Worm (Caenorhabditis elegans) whole organism, young adult: ENCODE data around the gene cct-5.
A peak's percentile ranks its signal among the peaks of the same experiment; 100 is the strongest.

Experiments used
- B0019.2 ChIP-seq: fragments of 200-800 bp; sonication (Bioruptor generic); conservative IDR thresholded peaks from 2 replicates; pipeline ENCODE4 v1.3.6; 2022; ENCODE audit warnings: missing genetic modification reagents, missing genetic modification characterization, missing compliant biosample characterization
- C06A6.2 ChIP-seq: fragments of 200-800 bp; sonication (Bioruptor generic); conservative IDR thresholded peaks from 2 replicates; pipeline ENCODE4 v1.3.6; 2022; ENCODE audit warnings: missing genetic modification characterization, missing compliant biosample characterization
- C17E4.6 ChIP-seq: fragments of 200-800 bp; sonication (Bioruptor generic); IDR thresholded peaks from 2 replicates; pipeline ENCODE4 v1.3.6; 2022; ENCODE audit warnings: missing genetic modification reagents, missing genetic modification characterization, missing compliant biosample characterization
- F10E7.11 ChIP-seq: sonication (generic microtip); optimal IDR thresholded peaks from 2 replicates; lab custom pipeline; 2017; ENCODE audit warnings: mild to moderate bottlenecking, missing genetic modification characterization, moderate library complexity, missing compliant biosample characterization
- F22D6.2 ChIP-seq: sonication (generic microtip); optimal IDR thresholded peaks from 2 replicates; lab custom pipeline; 2016; ENCODE audit warnings: mild to moderate bottlenecking, missing genetic modification characterization, missing compliant biosample characterization
- F33H1.4 ChIP-seq: fragments of 200-800 bp; sonication (Bioruptor generic); IDR thresholded peaks from 2 replicates; pipeline ENCODE4 v1.3.6; 2022; ENCODE audit warnings: missing genetic modification reagents, missing genetic modification characterization, missing compliant biosample characterization
- F52B5.7 ChIP-seq: sonication (generic microtip); optimal IDR thresholded peaks from 2 replicates; lab custom pipeline; 2016; ENCODE audit warnings: mild to moderate bottlenecking, missing genetic modification characterization, missing compliant biosample characterization
- F57A8.1 ChIP-seq: fragments of 200-800 bp; sonication (Bioruptor generic); optimal IDR thresholded peaks from 2 replicates; lab custom pipeline; 2018; ENCODE audit warnings: mild to moderate bottlenecking, missing genetic modification characterization, moderate library complexity, missing compliant biosample characterization
- F57C9.4 ChIP-seq: sonication (generic microtip); optimal IDR thresholded peaks from 2 replicates; lab custom pipeline; 2017; ENCODE audit warnings: mild to moderate bottlenecking, missing genetic modification characterization, missing compliant biosample characterization
- K11D2.4 ChIP-seq: fragments of 200-800 bp; sonication (Bioruptor generic); IDR thresholded peaks from 2 replicates; pipeline ENCODE4 v1.3.6; 2022; ENCODE audit warnings: missing genetic modification reagents, missing genetic modification characterization, missing compliant biosample characterization
- K12H6.12 ChIP-seq: fragments of 200-800 bp; sonication (Bioruptor generic); optimal IDR thresholded peaks from 2 replicates; lab custom pipeline; 2018; ENCODE audit warnings: mild to moderate bottlenecking, missing genetic modification characterization, missing compliant biosample characterization
- T07F8.4 ChIP-seq: sonication (generic microtip); optimal IDR thresholded peaks from 2 replicates; lab custom pipeline; 2016; ENCODE audit warnings: mild to moderate bottlenecking, missing genetic modification characterization, moderate library complexity, missing compliant biosample characterization
- T26A5.8 ChIP-seq: sonication (generic microtip); optimal IDR thresholded peaks from 2 replicates; lab custom pipeline; 2016; ENCODE audit warnings: missing genetic modification characterization, missing compliant biosample characterization
- Y53F4B.3 ChIP-seq: fragments of 200-800 bp; sonication (Bioruptor generic); IDR thresholded peaks from 2 replicates; pipeline ENCODE4 v1.3.6; 2022; ENCODE audit warnings: missing genetic modification reagents, missing genetic modification characterization, missing compliant biosample characterization
- Y67H2A.10 ChIP-seq: fragments of 200-800 bp; sonication (Bioruptor generic); conservative IDR thresholded peaks from 2 replicates; pipeline ENCODE4 v1.3.6; 2022; ENCODE audit warnings: missing genetic modification reagents, missing genetic modification characterization, missing compliant biosample characterization
- atf-7 ChIP-seq: sonication (generic microtip); optimal IDR thresholded peaks from 2 replicates; lab custom pipeline; 2017; ENCODE audit warnings: mild to moderate bottlenecking, missing genetic modification characterization, missing compliant biosample characterization
- attf-3 ChIP-seq: fragments of 200-800 bp; sonication (Bioruptor generic); conservative IDR thresholded peaks from 2 replicates; pipeline ENCODE4 v1.3.6; 2022; ENCODE audit warnings: missing genetic modification reagents, missing genetic modification characterization, missing compliant biosample characterization
- bed-2 ChIP-seq: fragments of 200-800 bp; sonication (Bioruptor generic); IDR thresholded peaks from 2 replicates; pipeline ENCODE4 v1.3.6; 2022; ENCODE audit warnings: missing genetic modification reagents, missing genetic modification characterization, missing compliant biosample characterization
- ceh-100 ChIP-seq: fragments of 200-800 bp; sonication (Bioruptor generic); IDR thresholded peaks from 2 replicates; pipeline ENCODE4 v1.3.6; 2022; ENCODE audit warnings: missing genetic modification reagents, missing genetic modification characterization, missing compliant biosample characterization
- ceh-40 ChIP-seq: fragments of 200-800 bp; sonication (Bioruptor generic); IDR thresholded peaks from 2 replicates; pipeline ENCODE4 v1.3.6; 2022; ENCODE audit warnings: missing genetic modification characterization, missing compliant biosample characterization
- ceh-58 ChIP-seq: fragments of 200-800 bp; sonication (Bioruptor generic); IDR thresholded peaks from 2 replicates; pipeline ENCODE4 v1.3.6; 2022; ENCODE audit warnings: missing genetic modification characterization, missing compliant biosample characterization
- ceh-91 ChIP-seq: fragments of 200-800 bp; sonication (Bioruptor generic); IDR thresholded peaks from 2 replicates; pipeline ENCODE4 v1.3.6; 2022; ENCODE audit warnings: missing genetic modification reagents, missing genetic modification characterization, missing compliant biosample characterization
- die-1 ChIP-seq: sonication (generic microtip); optimal IDR thresholded peaks from 2 replicates; lab custom pipeline; 2016; ENCODE audit warnings: missing genotype, mild to moderate bottlenecking, missing genetic modification characterization, missing compliant biosample characterization
- dpl-1 ChIP-seq: fragments of 150-350 bp; optimal IDR thresholded peaks from 2 replicates; lab custom pipeline; 2014; ENCODE audit warnings: missing biosample characterization, missing genetic modification reagents, missing genetic modification characterization
- hlh-12 ChIP-seq: sonication (generic microtip); optimal IDR thresholded peaks from 2 replicates; lab custom pipeline; 2016; ENCODE audit warnings: missing genetic modification characterization, missing compliant biosample characterization
- hlh-26 ChIP-seq: fragments of 200-800 bp; sonication (Bioruptor generic); conservative IDR thresholded peaks from 2 replicates; pipeline ENCODE4 v1.3.6; 2022; ENCODE audit warnings: missing genetic modification reagents, missing genetic modification characterization, missing compliant biosample characterization
- hmg-1.2 ChIP-seq: fragments of 200-800 bp; sonication (Bioruptor generic); IDR thresholded peaks from 2 replicates; pipeline ENCODE4 v1.3.6; 2022; ENCODE audit warnings: missing genetic modification reagents, missing genetic modification characterization, missing compliant biosample characterization
- hrde-1 ChIP-seq: sonication (generic microtip); optimal IDR thresholded peaks from 2 replicates; lab custom pipeline; 2016; ENCODE audit warnings: missing genetic modification characterization, mild to moderate bottlenecking, missing compliant biosample characterization, moderate library complexity, missing genotype, missing genetic modification reagents, borderline replicate concordance
- hsf-1 ChIP-seq: fragments of 200-800 bp; sonication (Bioruptor generic); IDR thresholded peaks from 2 replicates; pipeline ENCODE4 v1.3.6; 2022; ENCODE audit warnings: missing genetic modification reagents, missing genetic modification characterization, missing compliant biosample characterization
- lag-1 ChIP-seq: fragments of 200-800 bp; sonication (Bioruptor generic); IDR thresholded peaks from 2 replicates; pipeline ENCODE4 v1.3.6; 2022; ENCODE audit warnings: missing genetic modification reagents, missing genetic modification characterization, missing compliant biosample characterization
- lin-40 ChIP-seq: sonication (generic microtip); optimal IDR thresholded peaks from 2 replicates; lab custom pipeline; 2016; ENCODE audit warnings: missing genetic modification characterization, mild to moderate bottlenecking, missing compliant biosample characterization, missing genotype, missing genetic modification reagents
- madf-6 ChIP-seq: fragments of 200-800 bp; sonication (Bioruptor generic); IDR thresholded peaks from 2 replicates; pipeline ENCODE4 v1.3.6; 2022; ENCODE audit warnings: missing genetic modification reagents, missing genetic modification characterization, missing compliant biosample characterization
- mcd-1 ChIP-seq: fragments of 200-800 bp; sonication (Bioruptor generic); IDR thresholded peaks from 2 replicates; pipeline ENCODE4 v1.3.6; 2022; ENCODE audit warnings: missing genetic modification reagents, missing genetic modification characterization, missing compliant biosample characterization
- mel-28 ChIP-seq: sonication (generic microtip); optimal IDR thresholded peaks from 2 replicates; lab custom pipeline; 2016; ENCODE audit warnings: borderline replicate concordance, mild to moderate bottlenecking, missing genetic modification characterization, missing compliant biosample characterization
- nhr-179 ChIP-seq: sonication (generic microtip); optimal IDR thresholded peaks from 2 replicates; lab custom pipeline; 2016; ENCODE audit warnings: mild to moderate bottlenecking, missing genetic modification characterization, missing compliant biosample characterization
- nhr-90 ChIP-seq: sonication (generic microtip); optimal IDR thresholded peaks from 2 replicates; lab custom pipeline; 2016; ENCODE audit warnings: missing genotype, mild to moderate bottlenecking, missing genetic modification characterization, missing compliant biosample characterization
- pha-4 ChIP-seq: fragments of 150-350 bp; sonication (generic microtip); optimal IDR thresholded peaks from 2 replicates; lab custom pipeline; 2014; ENCODE audit warnings: missing biosample characterization, missing genetic modification reagents, missing genetic modification characterization
- rec-8 ChIP-seq, 2 experiments: sonication (generic microtip); optimal IDR thresholded peaks; 2 replicates each; lab custom pipeline; 2016; ENCODE audit warnings: mild to moderate bottlenecking in 2 of 2, missing genetic modification characterization in 2 of 2, missing genetic modification reagents in 2 of 2, missing genotype in 2 of 2, missing biosample characterization in 1 of 2, missing compliant biosample characterization in 1 of 2, moderate library complexity in 1 of 2
- repo-1 ChIP-seq: sonication (generic microtip); optimal IDR thresholded peaks from 2 replicates; lab custom pipeline; 2017; ENCODE audit warnings: mild to moderate bottlenecking, missing genetic modification characterization, missing compliant biosample characterization
- sea-2 ChIP-seq: fragments of 200-800 bp; sonication (Bioruptor generic); IDR thresholded peaks from 2 replicates; pipeline ENCODE4 v1.3.6; 2022; ENCODE audit warnings: missing genetic modification characterization, missing compliant biosample characterization
- snpc-3.4 ChIP-seq: sonication (generic microtip); optimal IDR thresholded peaks from 2 replicates; lab custom pipeline; 2017; ENCODE audit warnings: missing genetic modification characterization, mild to moderate bottlenecking, missing compliant biosample characterization, antibody characterized with exemption, moderate library complexity, missing genotype, missing genetic modification reagents
- zfh-2 ChIP-seq: fragments of 200-800 bp; sonication (Bioruptor generic); conservative IDR thresholded peaks from 2 replicates; pipeline ENCODE4 v1.3.6; 2022; ENCODE audit warnings: missing genetic modification reagents, missing genetic modification characterization, missing compliant biosample characterization
- ztf-25 ChIP-seq: fragments of 200-800 bp; sonication (Bioruptor generic); IDR thresholded peaks from 2 replicates; pipeline ENCODE4 v1.3.6; 2022; ENCODE audit warnings: missing genetic modification reagents, missing genetic modification characterization, missing compliant biosample characterization
- ztf-26 ChIP-seq: sonication (generic microtip); optimal IDR thresholded peaks from 2 replicates; lab custom pipeline; 2017; ENCODE audit warnings: missing genetic modification characterization, missing compliant biosample characterization
- ztf-3 ChIP-seq: fragments of 200-800 bp; sonication (Bioruptor generic); optimal IDR thresholded peaks from 2 replicates; lab custom pipeline; 2018; ENCODE audit warnings: mild to moderate bottlenecking, missing genetic modification characterization, missing compliant biosample characterization

Gene cct-5

ce11 chrIII:4476806-4477205 is 31.1 kb downstream of the cct-5 start (continued):
- no peak for TF ChIP-seq die-1
- TF ChIP-seq F52B5.7 = peak; percentile 36
- TF ChIP-seq ztf-25 = no peak
- TF ChIP-seq C06A6.2 (GFP tag; lab: Robert Waterston, UW) = no peak
- TF ChIP-seq F10E7.11 = no peak
- TF ChIP-seq attf-3 (GFP tag; lab: Robert Waterston, UW) = no peak
- no peak for TF ChIP-seq ztf-26
- peak; percentile 65 for TF ChIP-seq snpc-3.4 (tag; lab: Kevin White, UChicago)
- no peak for TF ChIP-seq mel-28 (tag; lab: Kevin White, UChicago)
- TF ChIP-seq K12H6.12 = no peak
- no peak for TF ChIP-seq ceh-40 (GFP tag; lab: Robert Waterston, UW)
- TF ChIP-seq B0019.2 = no peak
- TF ChIP-seq bed-2 (GFP tag; lab: Robert Waterston, UW) = no peak

- TF ChIP-seq atf-7 (no peak), ceh-100 (GFP tag; lab: Robert Waterston, UW) (no peak), K11D2.4 (GFP tag; lab: Robert Waterston, UW) (no peak), rec-8 (tag; optimal IDR thresholded peaks at IDR 0.05; lab: Kevin White, UChicago) (no peak), hlh-26 (GFP tag; lab: Robert Waterston, UW) (no peak), F57A8.1 (peak; percentile 9), madf-6 (GFP tag; lab: Robert Waterston, UW) (no peak), hmg-1.2 (0 out of 2 replicates have a peak, but pooled peaks have one; percentile 6)
- TF ChIP-seq, all 124 proteins: peak for 2
Observed at ce11 chrIII:4476313-4476712, 31.6 kb downstream of the cct-5 start.

ce11 chrIII:4475428-4475968 is 32.4 kb downstream of the cct-5 start, which contains the start of gene rps-1:
Gene rps-1, plus strand, starts transcription at chrIII:4475918.
- TF ChIP-seq F57C9.4 (tag; lab: Kevin White, UChicago) (peak; percentile 31), nhr-90 (tag; lab: Kevin White, UChicago) (peak; percentile 82), ztf-3 (GFP tag; lab: Kevin White, UChicago) (peak; percentile 89), hrde-1 (tag; lab: Kevin White, UChicago) (peak; percentile 80), Y67H2A.10 (GFP tag; lab: Robert Waterston, UW) (peak; percentile 85), F33H1.4 (peak; percentile 87), lag-1 (GFP tag; lab: Robert Waterston, UW) (peak; percentile 78; the same call in 1 of the 2 replicates), dpl-1 (peak; percentile 90), ceh-58 (GFP tag; lab: Robert Waterston, UW) (no peak), Y53F4B.3 (GFP tag; lab: Robert Waterston, UW) (peak; percentile 61; the same call in 1 of the 2 replicates), hsf-1 (GFP tag; lab: Robert Waterston, UW) (peak; percentile 88), C17E4.6 (GFP tag; lab: Robert Waterston, UW) (peak; percentile 96), F22D6.2 (tag; lab: Kevin White, UChicago) (peak; percentile 91), ceh-100 (GFP tag; lab: Robert Waterston, UW) (peak; percentile 86), repo-1 (tag; lab: Kevin White, UChicago) (peak; percentile 98), B0019.2 (peak; percentile 77), hlh-12 (tag; lab: Kevin White, UChicago) (no peak), pha-4 (tag; lab: Kevin White, UChicago) (peak; percentile 94), K11D2.4 (GFP tag; lab: Robert Waterston, UW) (peak; percentile 98), mel-28 (tag; lab: Kevin White, UChicago) (no peak), sea-2 (GFP tag; lab: Robert Waterston, UW) (peak; percentile 78; the same call in 1 of the 2 replicates), F10E7.11 (peak; percentile 86), ceh-91 (GFP tag; lab: Robert Waterston, UW) (peak; percentile 89), T07F8.4 (tag; lab: Kevin White, UChicago) (peak; percentile 32), F52B5.7 (peak; percentile 78), nhr-179 (tag; lab: Kevin White, UChicago) (no peak), zfh-2 (GFP tag; lab: Robert Waterston, UW) (peak; percentile 78; the same call in 1 of the 2 replicates), lin-40 (tag; lab: Kevin White, UChicago) (peak; percentile 98), mcd-1 (GFP tag; lab: Robert Waterston, UW) (peak; percentile 95), T26A5.8 (tag; lab: Kevin White, UChicago) (peak; percentile 47), bed-2 (GFP tag; lab: Robert Waterston, UW) (peak; percentile 68; the same call in 1 of the 2 replicates)
